Fruit fly (Drosophila melanogaster) whole organism, embryonic: ENCODE measurements around the gene CG42633.
A peak's percentile ranks its signal among the peaks of the same experiment; 100 is the strongest.

ENCODE experiments used
- Abd-B ChIP-seq: fragments of 200-800 bp; sonication (Bioruptor generic); optimal IDR thresholded peaks from 2 replicates; lab custom pipeline; 2018; ENCODE audit warnings: missing biosample characterization, mild to moderate bottlenecking, missing genetic modification characterization, moderate library complexity
- Awh ChIP-seq: fragments of 200-800 bp; sonication (Bioruptor generic); IDR thresholded peaks from 2 replicates; pipeline ENCODE4, ENCODE4 v1.3.6; 2022; ENCODE audit warnings: missing biosample characterization, missing genetic modification characterization
- Bdp1 ChIP-seq: fragments of 200-800 bp; sonication (Bioruptor generic); optimal IDR thresholded peaks from 3 replicates; lab custom pipeline; 2016; ENCODE audit warnings: missing biosample characterization, missing genetic modification characterization
- CG10209 ChIP-seq: fragments of 200-800 bp; sonication (Bioruptor generic); optimal IDR thresholded peaks from 3 replicates; lab custom pipeline; 2017; ENCODE audit warnings: missing biosample characterization, mild to moderate bottlenecking, missing genetic modification characterization, missing genetic modification reagents
- CG12071 ChIP-seq: fragments of 200-800 bp; sonication (Bioruptor generic); optimal IDR thresholded peaks from 3 replicates; lab custom pipeline; 2018; ENCODE audit warnings: missing biosample characterization, mild to moderate bottlenecking, missing genetic modification characterization
- CG12769 ChIP-seq: fragments of 200-800 bp; sonication (Bioruptor generic); optimal IDR thresholded peaks from 2 replicates; lab custom pipeline; 2019; ENCODE audit warnings: missing biosample characterization, mild to moderate bottlenecking, missing genetic modification characterization, moderate library complexity
- CG14441 ChIP-seq: fragments of 200-800 bp; sonication (Bioruptor generic); IDR thresholded peaks from 2 replicates; pipeline ENCODE4 v1.3.6; 2022; ENCODE audit warnings: missing biosample characterization, missing genetic modification characterization
- CG14860 ChIP-seq: fragments of 200-800 bp; sonication (Bioruptor generic); IDR thresholded peaks from 3 replicates; pipeline ENCODE4 v1.3.6; 2022; ENCODE audit warnings: missing biosample characterization, missing genetic modification characterization; ENCODE audit not compliant: partially characterized antibody
- CG17568 ChIP-seq: fragments of 200-800 bp; sonication (Bioruptor generic); optimal IDR thresholded peaks from 2 replicates; lab custom pipeline; 2018; ENCODE audit warnings: missing biosample characterization, mild to moderate bottlenecking, missing genetic modification characterization, moderate library complexity
- CG17802 ChIP-seq: fragments of 200-800 bp; sonication (Bioruptor generic); optimal IDR thresholded peaks from 2 replicates; lab custom pipeline; 2018; ENCODE audit warnings: missing biosample characterization, mild to moderate bottlenecking, missing genetic modification characterization, moderate library complexity
- CG34224 ChIP-seq: fragments of 200-800 bp; sonication (Bioruptor generic); IDR thresholded peaks from 3 replicates; pipeline ENCODE4 v1.3.6; 2022; ENCODE audit warnings: missing biosample characterization, missing genetic modification characterization; ENCODE audit not compliant: partially characterized antibody
- CG5953 ChIP-seq: fragments of 200-800 bp; sonication (Bioruptor generic); IDR thresholded peaks from 2 replicates; pipeline ENCODE4 v1.3.6; 2022; ENCODE audit warnings: missing biosample characterization, missing genetic modification characterization
- CG6765 ChIP-seq: fragments of 200-800 bp; sonication (Bioruptor generic); optimal IDR thresholded peaks from 3 replicates; lab custom pipeline; 2017; ENCODE audit warnings: missing biosample characterization, mild to moderate bottlenecking, missing genetic modification characterization
- CG7786 ChIP-seq: fragments of 200-800 bp; sonication (Bioruptor generic); optimal IDR thresholded peaks from 2 replicates; lab custom pipeline; 2016; ENCODE audit warnings: missing biosample characterization, missing genetic modification characterization
- CG7928 ChIP-seq: fragments of 200-800 bp; sonication (Bioruptor generic); optimal IDR thresholded peaks from 2 replicates; lab custom pipeline; 2017; ENCODE audit warnings: missing biosample characterization, mild to moderate bottlenecking, missing genetic modification characterization
- CG8089 ChIP-seq: fragments of 200-800 bp; sonication (Bioruptor generic); optimal IDR thresholded peaks from 3 replicates; lab custom pipeline; 2016; ENCODE audit warnings: missing biosample characterization, missing genetic modification characterization
- CG8765 ChIP-seq: fragments of 200-800 bp; sonication (Bioruptor generic); IDR thresholded peaks from 2 replicates; pipeline ENCODE4 v1.3.6; 2022; ENCODE audit warnings: missing biosample characterization, missing genetic modification characterization
- Deaf1 ChIP-seq: fragments of 200-800 bp; optimal IDR thresholded peaks from 3 replicates; lab custom pipeline; 2019; ENCODE audit warnings: missing biosample characterization, mild to moderate bottlenecking, missing genetic modification characterization, moderate library complexity
- Dll ChIP-seq: fragments of 200-800 bp; sonication (Bioruptor generic); IDR thresholded peaks from 4 replicates; pipeline ENCODE4 v1.3.6; 2022; ENCODE audit warnings: missing biosample characterization, missing genetic modification characterization; ENCODE audit not compliant: partially characterized antibody
- HmgZ ChIP-seq: fragments of 200-800 bp; sonication (Bioruptor generic); optimal IDR thresholded peaks from 2 replicates; lab custom pipeline; 2018; ENCODE audit warnings: missing biosample characterization, mild to moderate bottlenecking, missing genetic modification characterization
- MBD-R2 ChIP-seq: fragments of 200-800 bp; sonication (Bioruptor generic); IDR thresholded peaks from 2 replicates; pipeline ENCODE4 v1.3.6; 2022; ENCODE audit warnings: missing biosample characterization, missing genetic modification characterization
- Oaz ChIP-seq: fragments of 200-800 bp; sonication (Bioruptor generic); IDR thresholded peaks from 2 replicates; pipeline ENCODE4 v1.3.6; 2022; ENCODE audit warnings: missing biosample characterization, missing genetic modification characterization
- Ravus ChIP-seq: fragments of 200-800 bp; sonication (Bioruptor generic); IDR thresholded peaks from 2 replicates; pipeline ENCODE4 v1.3.6; 2022; ENCODE audit warnings: missing biosample characterization, missing genetic modification characterization
- Six4 ChIP-seq: fragments of 200-800 bp; sonication (Bioruptor generic); optimal IDR thresholded peaks from 2 replicates; lab custom pipeline; 2016; ENCODE audit warnings: missing biosample characterization, missing genetic modification characterization
- Stat92E ChIP-seq, 3 experiments: fragments of >200 bp in 2 of 3; fragments of 200-800 bp in 1 of 3; sonication (Bioruptor generic) in 1 of 3; optimal IDR thresholded peaks; 2 replicates each; lab custom pipeline; 2017 to 2019; ENCODE audit warnings: missing biosample characterization in 3 of 3, missing genetic modification characterization in 3 of 3, mild to moderate bottlenecking in 1 of 3, moderate library complexity in 1 of 3
- Trl ChIP-seq, 3 experiments: fragments of >200 bp in 2 of 3; fragments of 200-800 bp in 1 of 3; sonication (Bioruptor generic) in 1 of 3; optimal IDR thresholded peaks; 2 replicates in 1 of 3; 3 replicates in 2 of 3; lab custom pipeline; 2016 to 2017; ENCODE audit warnings: missing biosample characterization in 1 of 3, missing genetic modification characterization in 1 of 3
- bbx ChIP-seq: fragments of 200-800 bp; sonication (Bioruptor generic); IDR thresholded peaks from 2 replicates; pipeline ENCODE4 v1.3.6; 2022; ENCODE audit warnings: missing biosample characterization, missing genetic modification characterization; ENCODE audit not compliant: partially characterized antibody
- bigmax ChIP-seq: fragments of 200-800 bp; sonication (Bioruptor generic); optimal IDR thresholded peaks from 2 replicates; lab custom pipeline; 2018; ENCODE audit warnings: missing biosample characterization, mild to moderate bottlenecking, missing genetic modification characterization
- bowl ChIP-seq: fragments of 200-800 bp; sonication (Bioruptor generic); IDR thresholded peaks from 2 replicates; pipeline ENCODE4 v1.3.6; 2022; ENCODE audit warnings: missing biosample characterization, missing genetic modification characterization
- bsh ChIP-seq, 2 experiments: fragments of 200-800 bp; sonication (Bioruptor generic); optimal IDR thresholded peaks; 2 replicates each; lab custom pipeline; 2017 to 2018; ENCODE audit warnings: mild to moderate bottlenecking in 2 of 2, missing biosample characterization in 2 of 2, missing genetic modification characterization in 2 of 2, moderate library complexity in 1 of 2
- crc ChIP-seq: fragments of 200-800 bp; sonication (Bioruptor generic); optimal IDR thresholded peaks from 2 replicates; lab custom pipeline; 2016; ENCODE audit warnings: missing biosample characterization, missing genetic modification characterization
- danr ChIP-seq: fragments of 200-800 bp; sonication (Bioruptor generic); IDR thresholded peaks from 2 replicates; pipeline ENCODE4 v1.3.6; 2022; ENCODE audit warnings: missing biosample characterization, missing genetic modification characterization
- fru ChIP-seq: fragments of >200 bp; optimal IDR thresholded peaks from 2 replicates; lab custom pipeline; 2017
- gfzf ChIP-seq: fragments of 200-800 bp; sonication (Bioruptor generic); optimal IDR thresholded peaks from 2 replicates; lab custom pipeline; 2016; ENCODE audit warnings: missing biosample characterization, mild to moderate bottlenecking, missing genetic modification characterization, moderate library complexity
- nerfin-2 ChIP-seq: fragments of 200-800 bp; sonication (Bioruptor generic); IDR thresholded peaks from 2 replicates; pipeline ENCODE4 v1.3.6; 2022; ENCODE audit warnings: missing biosample characterization, missing genetic modification characterization; ENCODE audit not compliant: partially characterized antibody
- nmo ChIP-seq: fragments of 200-800 bp; sonication (Bioruptor generic); optimal IDR thresholded peaks from 2 replicates; lab custom pipeline; 2018; ENCODE audit warnings: missing biosample characterization, mild to moderate bottlenecking, missing genetic modification characterization, moderate library complexity
- oc ChIP-seq: fragments of 200-800 bp; sonication (Bioruptor generic); optimal IDR thresholded peaks from 2 replicates; lab custom pipeline; 2018; ENCODE audit warnings: missing biosample characterization, mild to moderate bottlenecking, missing genetic modification characterization, moderate library complexity
- p53 ChIP-seq: fragments of 200-800 bp; sonication (Bioruptor generic); optimal IDR thresholded peaks from 2 replicates; lab custom pipeline; 2016; ENCODE audit warnings: missing biosample characterization, missing genetic modification characterization
- pan ChIP-seq, 4 experiments: fragments of >200 bp in 3 of 4; fragments of 200-800 bp in 1 of 4; sonication (Bioruptor generic) in 1 of 4; optimal IDR thresholded peaks in 3 of 4; IDR thresholded peaks in 1 of 4; 2 replicates each; pipeline versions ENCODE4 v1.3.6 to Lab custom; 2017 to 2022; ENCODE audit warnings: missing biosample characterization in 2 of 4, missing genetic modification characterization in 2 of 4, mixed read lengths in 1 of 4
- peb ChIP-seq: fragments of 200-800 bp; sonication (Bioruptor generic); IDR thresholded peaks from 2 replicates; pipeline ENCODE4 v1.3.6; 2022; ENCODE audit warnings: missing biosample characterization, missing genetic modification characterization
- ranshi ChIP-seq: fragments of 200-800 bp; sonication (Bioruptor generic); IDR thresholded peaks from 2 replicates; pipeline ENCODE4 v1.3.6; 2022; ENCODE audit warnings: missing biosample characterization, missing genetic modification characterization
- salm ChIP-seq: fragments of 200-800 bp; sonication (Bioruptor generic); optimal IDR thresholded peaks from 2 replicates; lab custom pipeline; 2018; ENCODE audit warnings: missing biosample characterization, mild to moderate bottlenecking, missing genetic modification characterization
- sens ChIP-seq: fragments of 200-800 bp; sonication (Bioruptor generic); peaks from one replicate; lab custom pipeline; 2016; ENCODE audit warnings: missing biosample characterization, missing genetic modification characterization
- unc-4 ChIP-seq: fragments of 200-800 bp; sonication (Bioruptor generic); IDR thresholded peaks from 2 replicates; pipeline ENCODE4 v1.3.6; 2022; ENCODE audit warnings: missing biosample characterization, missing genetic modification characterization; ENCODE audit not compliant: partially characterized antibody
- usp ChIP-seq: fragments of >200 bp; optimal IDR thresholded peaks from 2 replicates; lab custom pipeline; 2017; ENCODE audit warnings: missing biosample characterization, missing genetic modification characterization
- vfl ChIP-seq: fragments of 200-800 bp; sonication (Bioruptor generic); optimal IDR thresholded peaks from 2 replicates; lab custom pipeline; 2016; ENCODE audit warnings: missing biosample characterization, missing genetic modification characterization
- vvl ChIP-seq: fragments of 200-800 bp; sonication (Bioruptor generic); IDR thresholded peaks from 2 replicates; pipeline ENCODE4 v1.3.6; 2022; ENCODE audit warnings: missing biosample characterization, missing genetic modification characterization
- yki ChIP-seq: fragments of >200 bp; optimal IDR thresholded peaks from 3 replicates; lab custom pipeline; 2018
- zfh2 ChIP-seq: fragments of 200-800 bp; sonication (Bioruptor generic); optimal IDR thresholded peaks from 2 replicates; lab custom pipeline; 2016; ENCODE audit warnings: missing biosample characterization, missing genetic modification characterization

CG42633 gene

DNA sequence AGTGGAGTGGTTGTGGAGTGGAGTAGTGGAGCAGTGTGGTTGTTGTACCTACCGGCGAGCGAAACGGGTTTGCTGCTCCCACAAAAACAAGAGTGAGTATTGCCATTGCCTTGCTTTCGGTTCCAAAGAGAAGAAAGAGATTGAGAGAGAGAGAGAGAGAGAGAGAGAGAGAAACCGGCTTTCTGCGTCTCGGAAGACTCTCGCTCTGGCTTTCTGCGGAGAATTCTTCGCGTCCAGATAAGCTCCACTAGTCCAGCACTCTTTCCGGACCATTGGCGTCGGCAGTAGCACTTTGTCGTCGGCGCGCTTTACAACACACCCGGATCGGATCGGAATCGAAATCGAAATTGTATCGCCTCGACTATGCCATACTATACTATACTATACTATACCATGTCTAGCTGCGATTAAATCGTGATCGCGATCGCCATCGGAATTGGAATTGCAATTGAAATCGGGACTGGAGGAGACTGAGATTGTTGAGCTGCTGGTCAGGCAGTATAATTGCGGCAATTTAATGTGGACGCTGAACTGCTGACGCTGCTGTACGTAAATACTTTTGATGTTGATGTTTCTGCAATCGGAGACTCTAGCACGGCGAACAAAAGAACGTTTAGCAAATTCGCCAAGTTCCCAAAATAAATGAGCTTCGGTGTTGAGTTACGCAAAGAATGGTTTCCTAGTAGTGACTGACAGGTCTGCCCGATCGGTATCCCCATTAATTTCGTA, 44.9 kb upstream of the CG42633 start, which contains the start of gene Cad86C (continued):
- no peak for TF ChIP-seq bowl (GFP tag; lab: Robert Waterston, UW)
- TF ChIP-seq CG14860 = peak; percentile 62
- no peak for TF ChIP-seq crc (GFP tag; lab: Kevin White, UChicago)
- TF ChIP-seq bigmax (GFP tag; lab: Kevin White, UChicago) = no peak
- TF ChIP-seq peb (GFP tag; lab: Robert Waterston, UW) = no peak
- TF ChIP-seq unc-4 = peak; percentile 45; the same call in 1 of the 2 replicates
- no peak for TF ChIP-seq CG7928 (GFP tag; lab: Kevin White, UChicago)
- TF ChIP-seq CG5953 = no peak
- peak; percentile 59; the same call in 1 of the 2 replicates for TF ChIP-seq bbx (GFP tag; lab: Robert Waterston, UW)
- TF ChIP-seq HmgZ (tag; lab: Kevin White, UChicago) = no peak
- TF ChIP-seq MBD-R2 (GFP tag; lab: Robert Waterston, UW) = no peak
- TF ChIP-seq bsh (GFP tag; optimal IDR thresholded peaks at IDR 0.05; lab: Kevin White, UChicago) = peak in 1 of 2 experiments; percentile 43
- TF ChIP-seq fru (lab: Kevin White, UChicago) = no peak
- TF ChIP-seq oc (tag; lab: Kevin White, UChicago) = peak; percentile 3
- TF ChIP-seq CG7786 (GFP tag; lab: Kevin White, UChicago) = no peak
- TF ChIP-seq yki (lab: Kevin White, UChicago) = peak; percentile 97
- TF ChIP-seq CG17568 (GFP tag; lab: Kevin White, UChicago) = no peak
- TF ChIP-seq vfl = no peak
- no peak for TF ChIP-seq Oaz (GFP tag; lab: Robert Waterston, UW)
- no peak for TF ChIP-seq p53 (GFP tag; lab: Kevin White, UChicago)
- TF ChIP-seq Bdp1 (GFP tag; lab: Kevin White, UChicago) = no peak
- no peak for TF ChIP-seq pan (optimal IDR thresholded peaks at IDR 0.05; lab: Kevin White, UChicago)
- TF ChIP-seq pan (GFP tag; optimal IDR thresholded peaks at IDR 0.05 in 1 of 2, IDR thresholded peaks at IDR 0.05 in 1 of 2) = peak in 1 of 2 experiments; percentile 19
- no peak for TF ChIP-seq Abd-B (GFP tag; lab: Kevin White, UChicago)
- TF ChIP-seq CG8089 = no peak
- TF ChIP-seq Dll = peak; percentile 58; the same call in 2 of the 4 replicates
- TF ChIP-seq nerfin-2 (GFP tag; lab: Robert Waterston, UW) = peak; percentile 52; the same call in 1 of the 2 replicates
- peak; percentile 91 for TF ChIP-seq CG12769
- peak; percentile 64 for TF ChIP-seq sens
- TF ChIP-seq Six4 (GFP tag; lab: Kevin White, UChicago) = no peak
- no peak for TF ChIP-seq usp
- TF ChIP-seq danr (GFP tag; lab: Robert Waterston, UW) = no peak
- TF ChIP-seq Deaf1 = peak; percentile 31
- TF ChIP-seq Trl (optimal IDR thresholded peaks at IDR 0.05; lab: Kevin White, UChicago) = peak; percentile 95 to 96
- no peak for TF ChIP-seq Trl (GFP tag; optimal IDR thresholded peaks at IDR 0.05; lab: Kevin White, UChicago)
- TF ChIP-seq CG34224 (GFP tag; lab: Robert Waterston, UW) = peak; percentile 46
- no peak for TF ChIP-seq gfzf (GFP tag; lab: Kevin White, UChicago)
- TF ChIP-seq vvl (GFP tag; lab: Robert Waterston, UW) = peak; percentile 49; the same call in 1 of the 2 replicates
- TF ChIP-seq Stat92E (GFP tag; optimal IDR thresholded peaks at IDR 0.05; lab: Kevin White, UChicago) = no peak
- TF ChIP-seq CG14441 (GFP tag; lab: Robert Waterston, UW) = no peak
- TF ChIP-seq Ravus = no peak
- no peak for TF ChIP-seq CG10209 (GFP tag; lab: Kevin White, UChicago)
- no peak for TF ChIP-seq CG8765 (GFP tag; lab: Robert Waterston, UW)
- no peak for TF ChIP-seq zfh2
- no peak for TF ChIP-seq salm (tag; lab: Kevin White, UChicago)
- no peak for TF ChIP-seq ranshi (GFP tag; lab: Robert Waterston, UW)
- TF ChIP-seq Awh (GFP tag; lab: Robert Waterston, UW) = no peak
- TF ChIP-seq CG6765 (GFP tag; lab: Kevin White, UChicago) = peak; percentile 2
- TF ChIP-seq nmo = no peak
- peak; percentile 30 for TF ChIP-seq CG12071 (GFP tag; lab: Kevin White, UChicago)
- TF ChIP-seq CG17802 (tag; lab: Kevin White, UChicago) = no peak
